Worm (Caenorhabditis elegans): ENCODE measurements around the gene T04C12.7.

The T04C12.7 gene

DNA sequence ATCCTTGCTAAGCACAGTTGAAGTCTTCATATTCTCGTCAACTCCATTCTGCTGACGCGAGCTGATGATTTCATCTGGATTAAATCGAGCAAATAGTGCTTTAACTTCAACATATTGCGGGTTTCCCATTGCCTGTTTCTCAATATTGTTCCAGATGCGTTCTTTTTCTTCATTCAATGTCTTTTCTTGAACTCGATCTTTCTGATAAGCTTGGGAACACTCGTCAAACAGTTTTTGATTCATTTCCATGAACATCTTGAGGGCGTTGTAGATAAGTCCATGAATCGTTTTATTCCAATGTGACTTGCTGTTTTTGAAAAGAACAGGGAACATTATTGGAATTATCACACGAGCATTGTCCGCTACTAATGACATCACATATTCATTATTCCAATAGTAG, 26.2 kb upstream of the T04C12.7 start:
- TF ChIP-seq elt-1 (tag; optimal IDR thresholded peaks at IDR 0.05; ENCODE audit: borderline replicate concordance, insufficient read depth) = no peak
- no peak for TF ChIP-seq flh-1 (GFP tag; optimal IDR thresholded peaks at IDR 0.05)
- TF ChIP-seq lin-13 (tag; optimal IDR thresholded peaks at IDR 0.05) = no peak
- TF ChIP-seq ceh-83 (GFP tag; optimal IDR thresholded peaks at IDR 0.05) = no peak
- no peak for TF ChIP-seq ham-2 (GFP tag; optimal IDR thresholded peaks at IDR 0.05)
- TF ChIP-seq unc-39 (tag; optimal IDR thresholded peaks at IDR 0.05) = no peak
- TF ChIP-seq sem-2 (GFP tag; optimal IDR thresholded peaks at IDR 0.05) = no peak
- no peak for TF ChIP-seq blmp-1 (tag; optimal IDR thresholded peaks at IDR 0.05)
- TF ChIP-seq lsy-2 (tag; optimal IDR thresholded peaks at IDR 0.05) = no peak
- no peak for TF ChIP-seq lin-32 (GFP tag; optimal IDR thresholded peaks at IDR 0.05)
- no peak for TF ChIP-seq snpc-4 (tag; optimal IDR thresholded peaks at IDR 0.05)
- no peak for TF ChIP-seq ceh-43 (GFP tag; optimal IDR thresholded peaks at IDR 0.05)
- no peak for TF ChIP-seq nhr-12 (tag; optimal IDR thresholded peaks at IDR 0.05)
- TF ChIP-seq ceh-39 (tag; optimal IDR thresholded peaks at IDR 0.05) = no peak
- no peak for TF ChIP-seq pha-4 (tag; optimal IDR thresholded peaks at IDR 0.05)
- TF ChIP-seq bed-3 (GFP tag; optimal IDR thresholded peaks at IDR 0.05) = no peak
- no peak for TF ChIP-seq cnd-1 (tag; optimal IDR thresholded peaks at IDR 0.05)
- TF ChIP-seq drap-1 (GFP tag; optimal IDR thresholded peaks at IDR 0.05) = no peak

ce11 chrV:11029309-11029708, 24.6 kb upstream of the T04C12.7 start:
- peak; percentile 32 for TF ChIP-seq cnd-1 (tag; optimal IDR thresholded peaks at IDR 0.05)
- TF ChIP-seq ceh-83 (GFP tag; optimal IDR thresholded peaks at IDR 0.05) = no peak
- peak; percentile 49 for TF ChIP-seq nhr-237 (tag; optimal IDR thresholded peaks at IDR 0.05)
- TF ChIP-seq lin-32 (GFP tag; optimal IDR thresholded peaks at IDR 0.05) = peak; percentile 4
- TF ChIP-seq nhr-28 (tag; optimal IDR thresholded peaks at IDR 0.05) = no peak
- peak; percentile 66 for TF ChIP-seq sptf-1 (tag; optimal IDR thresholded peaks at IDR 0.05)
- peak; percentile 16 for TF ChIP-seq lsy-2 (tag; optimal IDR thresholded peaks at IDR 0.05)
- TF ChIP-seq zip-8 (tag; optimal IDR thresholded peaks at IDR 0.05) = no peak
- TF ChIP-seq ces-1 (GFP tag; optimal IDR thresholded peaks at IDR 0.05) = peak; percentile 25
- peak; percentile 3 for TF ChIP-seq hlh-1 (tag; optimal IDR thresholded peaks at IDR 0.05)
- no peak for TF ChIP-seq mls-2 (tag; optimal IDR thresholded peaks at IDR 0.05)

ce11 chrV:11030675-11031074, 23.3 kb upstream of the T04C12.7 start:
- TF ChIP-seq pha-4 (tag; optimal IDR thresholded peaks at IDR 0.05) (no peak), nhr-28 (tag; optimal IDR thresholded peaks at IDR 0.05) (no peak), zip-8 (tag; optimal IDR thresholded peaks at IDR 0.05) (no peak), cnd-1 (tag; optimal IDR thresholded peaks at IDR 0.05) (no peak), ceh-83 (GFP tag; optimal IDR thresholded peaks at IDR 0.05) (no peak), nhr-12 (tag; optimal IDR thresholded peaks at IDR 0.05) (no peak), lin-13 (tag; optimal IDR thresholded peaks at IDR 0.05) (no peak), nhr-2 (tag; optimal IDR thresholded peaks at IDR 0.05) (no peak), nhr-237 (tag; optimal IDR thresholded peaks at IDR 0.05) (no peak), drap-1 (GFP tag; optimal IDR thresholded peaks at IDR 0.05) (no peak), hlh-1 (tag; optimal IDR thresholded peaks at IDR 0.05) (no peak), M03D4.4 (tag; optimal IDR thresholded peaks at IDR 0.05) (no peak), ztf-11 (tag; optimal IDR thresholded peaks at IDR 0.05) (no peak), elt-1 (tag; optimal IDR thresholded peaks at IDR 0.05; ENCODE audit: borderline replicate concordance, insufficient read depth) (no peak), ces-1 (GFP tag; optimal IDR thresholded peaks at IDR 0.05) (no peak), mab-5 (tag; optimal IDR thresholded peaks at IDR 0.05) (no peak), nhr-76 (tag; optimal IDR thresholded peaks at IDR 0.05) (no peak), lsy-2 (tag; optimal IDR thresholded peaks at IDR 0.05) (no peak), ceh-39 (tag; optimal IDR thresholded peaks at IDR 0.05) (no peak)

DNA sequence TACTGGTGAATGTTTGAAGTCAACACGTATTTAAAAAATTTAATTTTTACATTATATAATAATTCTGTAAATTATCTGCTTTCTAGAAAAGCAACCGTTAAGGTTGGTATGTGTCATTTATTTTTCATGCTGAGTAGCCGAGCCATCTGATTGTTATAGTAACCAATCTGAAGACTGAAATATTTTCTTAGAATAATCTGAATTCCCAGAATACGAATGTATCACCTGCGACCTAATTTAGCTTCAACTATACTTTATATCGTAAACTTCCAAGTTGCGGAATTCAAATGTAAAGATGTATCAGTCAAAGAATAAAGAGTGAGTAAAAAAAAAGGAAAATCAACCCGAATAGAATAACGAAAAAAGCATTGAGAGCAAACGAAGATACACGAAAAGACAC, 20.7 kb upstream of the T04C12.7 start:
- no peak for TF ChIP-seq unc-62 (GFP tag; optimal IDR thresholded peaks at IDR 0.05)
- no peak for TF ChIP-seq nhr-2 (tag; optimal IDR thresholded peaks at IDR 0.05)
- no peak for TF ChIP-seq mls-2 (tag; optimal IDR thresholded peaks at IDR 0.05)
- no peak for TF ChIP-seq nhr-28 (tag; optimal IDR thresholded peaks at IDR 0.05)
- no peak for TF ChIP-seq drap-1 (GFP tag; optimal IDR thresholded peaks at IDR 0.05)
- TF ChIP-seq sptf-1 (tag; optimal IDR thresholded peaks at IDR 0.05) = no peak
- TF ChIP-seq lin-13 (tag; optimal IDR thresholded peaks at IDR 0.05) = no peak
- no peak for TF ChIP-seq nhr-237 (tag; optimal IDR thresholded peaks at IDR 0.05)
- no peak for TF ChIP-seq blmp-1 (tag; optimal IDR thresholded peaks at IDR 0.05)

- TF ChIP-seq ceh-83 (GFP tag; optimal IDR thresholded peaks at IDR 0.05) (no peak), ces-1 (GFP tag; optimal IDR thresholded peaks at IDR 0.05) (peak; percentile 3), unc-120 (tag; optimal IDR thresholded peaks at IDR 0.05; ENCODE audit: poor library complexity, severe bottlenecking) (peak; percentile 50), elt-1 (tag; optimal IDR thresholded peaks at IDR 0.05; ENCODE audit: borderline replicate concordance, insufficient read depth) (no peak), sptf-1 (tag; optimal IDR thresholded peaks at IDR 0.05) (no peak), drap-1 (GFP tag; optimal IDR thresholded peaks at IDR 0.05) (no peak), hlh-1 (tag; optimal IDR thresholded peaks at IDR 0.05) (peak; percentile 6), unc-62 (GFP tag; optimal IDR thresholded peaks at IDR 0.05) (peak; percentile 97)
These were observed 19.2 kb upstream of the T04C12.7 start, which contains the start of gene pptr-2 for ce11 chrV:11034748-11035147. pptr-2 (minus strand) TSS chrV:11034931.

Measured in whole organism, mixed stage, embryonic.